Worm (Caenorhabditis elegans): Measurements from ENCODE around the gene F10E9.5.
"Not testable (repeated sequence)": the region's sequence is repeated elsewhere in the genome, so short reads cannot be mapped to it uniquely, and the experiment has no call there.

The F10E9.5 gene

DNA sequence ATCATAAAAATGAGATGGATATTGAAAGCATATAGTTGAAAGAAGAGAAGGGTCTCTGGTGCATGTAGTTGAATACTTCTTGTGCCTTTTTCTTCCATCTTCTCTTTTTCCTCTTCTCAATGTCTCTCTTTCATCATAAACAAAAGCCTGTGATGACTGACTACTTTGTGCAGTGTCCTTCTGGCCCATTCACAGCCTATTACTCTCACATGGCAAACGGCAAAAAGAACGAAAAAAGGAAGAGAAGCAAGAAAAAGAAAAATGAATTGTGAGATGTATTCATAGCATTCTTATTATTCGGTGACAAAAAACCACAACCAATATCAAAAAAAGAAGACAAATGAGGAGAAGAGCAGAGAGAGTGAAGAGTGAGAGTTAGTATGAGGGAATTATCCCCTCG, 13.8 kb downstream of the F10E9.5 start:
- no peak for TF ChIP-seq unc-62 (GFP tag; optimal IDR thresholded peaks at IDR 0.05)

DNA sequence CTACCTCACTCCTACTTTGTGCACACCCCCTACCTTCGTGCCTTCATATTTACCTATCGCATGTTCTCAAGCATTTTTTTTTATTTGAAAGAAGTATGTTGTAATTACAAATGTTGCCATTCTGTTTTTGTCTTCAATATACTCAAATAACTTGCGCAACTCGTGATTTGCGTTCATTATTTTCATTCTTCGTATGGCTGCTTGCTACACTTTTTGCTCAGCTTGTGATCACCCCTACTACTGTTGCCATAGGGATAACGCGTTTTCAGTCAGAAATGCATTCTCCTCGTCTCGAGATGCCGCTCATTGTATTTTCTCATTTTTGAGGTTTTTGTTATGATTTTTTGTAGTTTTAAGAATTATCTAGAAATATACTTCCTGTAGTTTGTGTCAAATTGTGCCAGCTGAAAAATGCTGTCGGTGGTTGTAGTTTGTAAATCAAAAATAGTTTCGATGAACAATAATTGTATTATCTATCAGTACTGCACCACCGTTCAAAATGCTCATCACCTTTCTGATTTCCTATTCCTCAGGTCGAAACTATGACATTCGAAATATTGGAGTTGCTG, 15.3 kb downstream of the F10E9.5 start, which contains the start of gene F10E9.1:
TSS of gene F10E9.1 (plus strand) at position 519 of the 569 bp plus-strand sequence.
- no peak for TF ChIP-seq unc-62 (GFP tag; optimal IDR thresholded peaks at IDR 0.05)

DNA sequence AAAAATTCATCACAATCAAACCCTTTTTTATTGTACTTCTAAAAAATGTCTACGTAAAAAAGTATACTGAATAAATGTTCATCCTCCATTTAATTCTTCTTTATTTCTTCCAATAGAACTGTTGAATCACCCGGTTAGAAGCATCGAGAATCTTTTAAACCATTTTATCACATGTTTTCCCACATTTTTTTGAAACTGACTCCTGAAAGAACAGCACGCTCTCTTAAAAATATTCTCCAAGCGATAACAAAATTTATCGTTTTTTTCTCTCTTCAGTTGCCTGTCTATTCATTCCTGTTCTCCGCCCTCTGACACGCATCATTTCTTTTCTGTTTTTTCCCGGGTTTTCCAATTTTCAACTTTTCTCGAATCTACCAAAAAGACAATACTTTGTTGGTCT, 17.0 kb downstream of the F10E9.5 start, which contains the start of gene F10E9.12:
TSS of gene F10E9.12 (plus strand) at position 131 of the 400 bp plus-strand sequence.
- no peak for TF ChIP-seq unc-62 (GFP tag; optimal IDR thresholded peaks at IDR 0.05)

DNA sequence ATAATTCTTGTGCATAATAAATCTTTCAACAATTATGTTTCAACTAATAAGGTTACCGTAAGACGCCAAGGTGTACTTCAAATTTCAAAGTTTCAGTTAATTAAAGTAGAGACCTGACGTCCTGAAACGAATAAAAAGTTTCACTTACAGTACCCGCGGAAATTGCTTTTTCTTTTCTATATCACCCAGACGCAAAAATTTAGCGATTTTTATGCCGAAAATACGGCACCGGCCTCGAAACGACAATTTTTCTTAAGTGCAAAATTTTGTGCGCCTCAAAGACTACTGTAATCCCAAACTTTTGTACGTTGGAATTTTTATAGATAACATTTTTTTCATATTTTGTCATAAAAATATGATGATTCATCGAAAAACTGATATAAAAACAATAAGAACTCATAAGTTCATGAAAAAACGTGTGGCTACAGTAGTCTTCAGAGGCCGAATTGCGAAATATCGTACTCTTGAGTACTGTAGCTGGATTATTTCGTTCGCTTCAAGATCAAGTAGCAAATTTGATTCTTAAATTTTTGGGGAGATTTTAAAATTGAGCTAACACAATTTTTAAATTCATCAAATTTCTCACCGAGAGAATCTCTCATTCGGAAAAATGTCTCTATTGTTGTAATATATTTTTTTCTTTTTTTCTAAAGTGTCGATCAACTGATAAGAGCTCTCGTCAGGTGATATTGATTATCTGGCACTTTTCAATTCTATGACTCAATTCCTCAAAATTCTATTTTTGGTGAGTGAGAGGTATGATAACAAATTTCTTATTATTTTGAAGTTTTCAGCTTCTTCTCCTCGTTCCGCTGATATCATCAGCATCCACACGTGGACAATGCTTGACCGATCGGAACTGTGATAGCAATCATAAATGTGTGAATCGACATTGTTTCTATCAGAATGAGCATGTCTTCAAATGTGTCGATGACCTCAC, 18.5 kb downstream of the F10E9.5 start, which contains the start of gene ZC262.13:
TSS of gene ZC262.13 (plus strand) at position 641 of the 940 bp plus-strand sequence.
- no peak for TF ChIP-seq unc-62 (GFP tag; optimal IDR thresholded peaks at IDR 0.05)

DNA sequence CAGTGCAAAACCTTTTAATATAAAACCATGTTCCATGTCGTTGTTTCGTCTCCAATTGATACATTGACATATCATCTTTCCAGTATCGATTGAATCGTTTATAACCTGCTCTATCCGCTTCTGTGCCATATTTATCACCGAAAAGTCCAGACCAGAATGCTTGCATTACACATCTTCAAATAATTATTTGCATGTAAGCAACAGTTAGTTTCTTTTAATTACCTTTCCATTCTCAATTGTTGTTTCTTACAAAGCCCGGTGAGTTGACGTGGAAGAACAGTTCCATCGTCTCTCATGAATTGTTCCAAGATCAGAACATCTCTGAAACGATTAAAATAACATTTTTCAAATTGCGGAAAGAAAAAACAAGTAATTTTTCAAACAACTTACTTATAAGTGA, 23.8 kb downstream of the F10E9.5 start, which contains the start of gene iglr-2:
TSS of gene iglr-2 (minus strand) at position 101 of the 400 bp plus-strand sequence.
- no peak for TF ChIP-seq unc-62 (GFP tag; optimal IDR thresholded peaks at IDR 0.05)

DNA sequence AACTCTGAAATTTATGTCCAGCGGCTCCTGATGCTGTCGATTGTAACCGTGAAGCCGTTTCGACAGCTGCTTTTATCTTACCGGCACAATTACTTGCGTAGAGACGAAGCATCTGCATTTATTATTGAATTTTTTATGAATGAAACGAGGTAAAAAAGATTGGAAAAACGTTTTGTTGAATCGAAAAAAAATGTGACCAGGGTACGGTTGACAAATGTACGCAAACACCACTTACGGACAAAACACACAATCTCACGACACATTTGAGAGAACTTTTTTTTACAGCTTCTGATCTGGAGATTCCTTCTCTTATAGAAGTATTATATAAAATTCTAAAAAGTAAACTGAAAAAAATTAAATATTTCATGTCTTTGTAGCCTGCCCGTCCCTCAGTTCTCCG, 24.4 kb downstream of the F10E9.5 start, which contains the start of the genes mrps-18A and ZC262.2:
TSS of gene mrps-18A (minus strand) at position 141 of the 400 bp plus-strand sequence.
TSS of gene ZC262.2 (plus strand) at position 284 of the 400 bp plus-strand sequence.
- TF ChIP-seq unc-62 (GFP tag; optimal IDR thresholded peaks at IDR 0.05): no peak

DNA sequence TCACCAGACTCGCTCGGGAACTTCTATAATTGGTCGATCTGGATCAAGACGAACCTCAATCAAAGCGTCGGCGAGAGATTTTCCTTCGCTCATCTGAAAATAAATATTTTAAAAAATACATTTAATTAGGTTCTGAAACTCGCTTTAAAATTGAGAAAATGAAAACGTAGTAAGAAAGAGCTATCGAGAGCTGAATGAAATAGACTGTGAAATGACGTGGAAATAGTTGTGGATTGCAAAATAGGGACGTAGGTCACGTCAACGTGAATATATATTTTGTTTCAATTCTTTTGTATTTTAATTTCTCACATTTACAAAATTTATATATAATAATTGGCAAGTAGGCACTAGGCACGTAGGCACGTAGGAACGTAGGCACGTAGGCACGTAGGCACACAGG, 27.0 kb downstream of the F10E9.5 start, which contains the start of gene ZC262.4:
TSS of gene ZC262.4 (minus strand) at position 101 of the 400 bp plus-strand sequence.
- TF ChIP-seq unc-62 (GFP tag; optimal IDR thresholded peaks at IDR 0.05): no peak

DNA sequence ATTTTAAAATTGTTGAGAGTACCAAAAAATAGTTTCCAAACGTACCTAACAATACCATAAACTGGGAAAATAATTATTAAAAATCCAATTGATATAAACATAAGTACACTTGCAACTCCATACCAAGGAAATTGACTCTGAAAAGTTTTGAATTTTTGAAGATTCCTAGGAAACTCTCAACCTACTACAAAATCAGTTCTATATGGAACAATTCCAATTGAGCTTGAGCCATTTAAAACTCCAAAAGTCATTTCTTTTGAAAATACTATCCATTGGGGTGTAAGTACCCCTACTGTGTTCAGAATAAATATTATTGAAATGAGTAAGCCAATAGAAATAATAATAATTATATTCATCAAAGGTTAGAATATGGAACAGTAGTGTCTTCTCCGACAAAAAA, 32.0 kb downstream of the F10E9.5 start, which contains the start of gene clc-28:
TSS of gene clc-28 (minus strand) at position 101 of the 400 bp plus-strand sequence.
- not testable (repeated sequence) for TF ChIP-seq unc-62 (GFP tag; optimal IDR thresholded peaks at IDR 0.05)

DNA sequence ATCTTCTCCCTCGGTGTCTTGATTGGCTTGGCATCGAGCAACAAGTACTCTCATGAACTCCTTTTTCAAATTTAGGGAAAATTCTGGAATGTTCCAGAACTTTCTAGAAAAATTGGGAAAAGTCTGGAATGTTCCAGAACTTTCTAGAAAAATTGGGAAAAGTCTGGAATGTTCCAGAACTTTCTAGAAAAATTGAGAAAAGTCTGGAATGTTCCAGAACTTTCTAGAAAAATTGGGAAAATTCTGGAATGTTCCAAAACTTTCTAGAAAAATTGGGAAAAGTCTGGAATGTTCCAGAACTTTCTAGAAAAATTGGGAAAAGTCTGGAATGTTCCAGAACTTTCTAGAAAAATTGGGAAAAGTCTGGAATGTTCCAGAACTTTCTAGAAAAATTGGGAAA, 36.9 kb downstream of the F10E9.5 start, which contains the start of gene ZC262.7:
TSS of gene ZC262.7 (minus strand) at position 54 of the 400 bp plus-strand sequence.
- TF ChIP-seq unc-62 (GFP tag; optimal IDR thresholded peaks at IDR 0.05): not testable (repeated sequence)

DNA sequence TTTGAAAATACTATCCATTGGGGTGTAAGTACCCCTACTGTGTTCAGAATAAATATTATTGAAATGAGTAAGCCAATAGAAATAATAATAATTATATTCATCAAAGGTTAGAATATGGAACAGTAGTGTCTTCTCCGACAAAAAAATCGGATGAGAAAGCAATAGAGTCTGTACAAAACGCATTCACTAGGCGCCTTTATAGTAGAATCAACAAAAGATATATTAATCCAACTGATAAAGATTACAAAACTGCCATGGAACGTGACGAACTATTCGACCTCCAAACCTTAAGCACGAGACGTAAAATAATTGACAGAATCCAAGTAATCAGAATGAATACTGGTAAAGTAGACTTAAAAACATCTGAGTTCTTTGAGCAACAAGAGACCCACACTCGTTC, 40.4 kb downstream of the F10E9.5 start, which contains the start of gene clc-29:
TSS of gene clc-29 (minus strand) at position 101 of the 400 bp plus-strand sequence.
- not testable (repeated sequence) for TF ChIP-seq unc-62 (GFP tag; optimal IDR thresholded peaks at IDR 0.05)

DNA sequence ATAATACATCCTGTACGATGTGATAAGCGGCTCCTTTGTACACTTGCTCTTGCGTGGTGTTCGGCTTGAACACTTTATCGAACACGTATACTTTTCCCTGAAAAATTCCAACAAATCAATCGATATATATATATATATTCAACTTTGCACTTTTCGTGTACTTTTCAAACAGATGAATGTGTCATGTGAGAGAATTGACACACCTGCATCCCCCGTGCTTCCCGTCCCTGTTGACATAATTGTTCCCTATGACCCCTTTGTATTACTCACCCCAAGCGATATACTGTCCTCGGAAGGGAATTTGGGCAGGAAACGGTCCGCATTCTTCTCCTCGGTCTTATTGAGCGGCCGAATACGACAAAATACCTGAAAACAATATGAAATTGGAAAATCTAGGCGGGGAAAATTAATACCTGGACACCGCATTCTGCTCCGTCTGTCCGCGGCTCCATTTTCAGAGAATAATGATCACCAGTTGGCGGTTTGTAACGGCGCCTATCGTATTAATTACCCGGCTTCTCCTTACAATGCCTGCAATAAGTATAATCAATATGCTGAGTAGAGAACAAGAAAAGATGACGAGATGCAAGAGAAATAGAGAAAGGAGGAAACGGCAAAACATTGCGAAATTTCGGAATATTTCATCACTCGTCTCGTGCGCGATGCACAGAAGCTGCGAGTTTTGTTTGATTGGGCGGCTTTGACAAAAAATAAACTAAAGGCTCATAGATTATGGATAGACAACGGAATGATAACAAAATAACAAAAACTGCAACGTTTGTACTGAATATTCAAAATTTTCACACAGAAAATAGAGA, 47.5 kb downstream of the F10E9.5 start, which contains the start of gene unc-116:
TSS of gene unc-116 (minus strand) at position 531 of the 818 bp plus-strand sequence.
- TF ChIP-seq unc-62 (GFP tag; optimal IDR thresholded peaks at IDR 0.05): no peak

DNA sequence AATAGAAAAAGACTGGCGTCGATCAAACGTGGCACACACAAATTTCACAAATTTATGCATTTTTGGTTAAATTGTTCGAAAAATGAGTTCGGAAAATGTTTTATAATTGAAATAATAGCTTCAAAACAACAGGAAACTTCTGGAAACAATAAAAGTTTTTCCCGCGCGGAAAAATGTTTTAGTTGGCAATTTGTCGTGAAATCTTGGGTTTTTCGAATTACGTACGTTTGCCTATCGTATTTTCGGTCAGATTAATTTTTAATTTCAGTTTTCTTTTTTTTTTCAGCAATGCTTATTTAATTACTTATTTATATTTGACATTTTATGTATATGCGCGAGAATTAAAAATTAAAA, 48.0 kb downstream of the F10E9.5 start:
- no peak for TF ChIP-seq unc-62 (GFP tag; optimal IDR thresholded peaks at IDR 0.05)

DNA sequence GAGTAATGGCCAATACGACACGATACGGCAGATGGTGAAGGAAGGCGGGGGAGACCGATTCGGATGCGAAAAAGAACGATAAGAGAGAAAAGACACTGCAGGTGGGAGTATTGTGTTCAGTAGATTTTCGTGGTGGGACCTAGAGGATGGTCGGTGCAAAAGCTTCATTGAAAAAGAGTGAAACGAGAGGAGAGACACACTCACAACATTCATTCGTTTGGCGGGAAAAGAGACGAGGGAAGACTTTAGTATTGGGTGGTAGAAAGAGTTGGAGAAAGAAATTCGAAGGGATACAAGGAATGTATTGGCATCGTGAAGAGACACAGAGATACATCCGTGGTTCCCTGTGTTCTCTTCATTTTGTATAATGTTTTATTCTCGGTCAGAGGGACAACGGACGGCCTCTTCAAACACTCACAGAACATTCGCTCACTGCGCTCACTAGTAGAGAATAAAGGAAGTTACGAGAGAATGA, 49.1 kb downstream of the F10E9.5 start:
- no peak for TF ChIP-seq unc-62 (GFP tag; optimal IDR thresholded peaks at IDR 0.05)
